Worm (Caenorhabditis elegans) whole organism, young adult: ENCODE results near the gene Y77E11A.23.
A peak's percentile ranks its signal among the peaks of the same experiment; 100 is the strongest.

Experiments used
- B0261.1 ChIP-seq: sonication (generic microtip); optimal IDR thresholded peaks from 2 replicates; lab custom pipeline; 2016; ENCODE audit warnings: mild to moderate bottlenecking, missing genetic modification characterization, moderate library complexity, missing compliant biosample characterization
- F10E7.11 ChIP-seq: sonication (generic microtip); optimal IDR thresholded peaks from 2 replicates; lab custom pipeline; 2017; ENCODE audit warnings: mild to moderate bottlenecking, missing genetic modification characterization, moderate library complexity, missing compliant biosample characterization
- F23B12.7 ChIP-seq: sonication (generic microtip); optimal IDR thresholded peaks from 2 replicates; lab custom pipeline; 2017; ENCODE audit warnings: missing genetic modification characterization, mild to moderate bottlenecking, missing compliant biosample characterization, antibody characterized with exemption, moderate library complexity; ENCODE audit not compliant: insufficient read depth
- F49E8.2 ChIP-seq: sonication (generic microtip); optimal IDR thresholded peaks from 3 replicates; lab custom pipeline; 2017; ENCODE audit warnings: missing genetic modification characterization, mild to moderate bottlenecking, missing compliant biosample characterization, antibody characterized with exemption, moderate library complexity; ENCODE audit not compliant: insufficient read depth
- K11D2.4 ChIP-seq: fragments of 200-800 bp; sonication (Bioruptor generic); IDR thresholded peaks from 2 replicates; pipeline ENCODE4 v1.3.6; 2022; ENCODE audit warnings: missing genetic modification reagents, missing genetic modification characterization, missing compliant biosample characterization
- Y53F4B.3 ChIP-seq: fragments of 200-800 bp; sonication (Bioruptor generic); IDR thresholded peaks from 2 replicates; pipeline ENCODE4 v1.3.6; 2022; ENCODE audit warnings: missing genetic modification reagents, missing genetic modification characterization, missing compliant biosample characterization
- Y53G8AR.9 ChIP-seq: fragments of 200-800 bp; sonication (Bioruptor generic); conservative IDR thresholded peaks from 2 replicates; pipeline ENCODE4 v1.3.6; 2022; ENCODE audit warnings: missing genetic modification reagents, missing genetic modification characterization, missing compliant biosample characterization
- Y56A3A.18 ChIP-seq: fragments of 200-800 bp; sonication (Bioruptor generic); IDR thresholded peaks from 2 replicates; pipeline ENCODE4 v1.3.6; 2022; ENCODE audit warnings: missing genetic modification reagents, missing genetic modification characterization, missing compliant biosample characterization
- Y79H2A.3 ChIP-seq: fragments of 200-800 bp; sonication (Bioruptor generic); conservative IDR thresholded peaks from 2 replicates; pipeline ENCODE4 v1.3.6; 2022; ENCODE audit warnings: missing genetic modification reagents, missing genetic modification characterization, missing compliant biosample characterization
- Y95B8A.8 ChIP-seq: fragments of 200-800 bp; sonication (Bioruptor generic); IDR thresholded peaks from 2 replicates; pipeline ENCODE4 v1.3.6; 2022; ENCODE audit warnings: missing genetic modification reagents, missing genetic modification characterization, missing compliant biosample characterization
- akir-1 ChIP-seq: fragments of 200-800 bp; sonication (Bioruptor generic); optimal IDR thresholded peaks from 2 replicates; lab custom pipeline; 2018; ENCODE audit warnings: mild to moderate bottlenecking, missing genetic modification characterization, moderate library complexity, missing compliant biosample characterization
- aptf-2 ChIP-seq: fragments of 200-800 bp; sonication (Bioruptor generic); conservative IDR thresholded peaks from 2 replicates; pipeline ENCODE4 v1.3.6; 2022; ENCODE audit warnings: missing genetic modification reagents, missing genetic modification characterization, missing compliant biosample characterization
- athp-1 ChIP-seq: sonication (generic microtip); optimal IDR thresholded peaks from 2 replicates; lab custom pipeline; 2017; ENCODE audit warnings: mild to moderate bottlenecking, missing genetic modification characterization, missing compliant biosample characterization
- attf-5 ChIP-seq: fragments of 200-800 bp; sonication (Bioruptor generic); optimal IDR thresholded peaks from 2 replicates; lab custom pipeline; 2018; ENCODE audit warnings: mild to moderate bottlenecking, missing genetic modification characterization, missing compliant biosample characterization
- cebp-1 ChIP-seq, 2 experiments: fragments of 200-800 bp in 1 of 2; sonication (Bioruptor generic) in 1 of 2; sonication (generic microtip) in 1 of 2; IDR thresholded peaks in 1 of 2; optimal IDR thresholded peaks in 1 of 2; 2 replicates each; pipeline versions ENCODE4 v1.3.6 to Lab custom; 2017 to 2022; ENCODE audit warnings: missing compliant biosample characterization in 2 of 2, missing genetic modification characterization in 2 of 2, mild to moderate bottlenecking in 1 of 2, missing genetic modification reagents in 1 of 2, moderate library complexity in 1 of 2
- cebp-2 ChIP-seq: fragments of 200-800 bp; sonication (Bioruptor generic); IDR thresholded peaks from 2 replicates; pipeline ENCODE4 v1.3.6; 2022; ENCODE audit warnings: missing genetic modification characterization, missing compliant biosample characterization
- ceh-79 ChIP-seq: sonication (generic microtip); optimal IDR thresholded peaks from 2 replicates; lab custom pipeline; 2017; ENCODE audit warnings: mild to moderate bottlenecking, missing genetic modification characterization, missing compliant biosample characterization
- chd-7 ChIP-seq: sonication (generic microtip); optimal IDR thresholded peaks from 2 replicates; lab custom pipeline; 2016; ENCODE audit warnings: mild to moderate bottlenecking, missing genetic modification characterization, moderate library complexity, missing compliant biosample characterization
- dpff-1 ChIP-seq: sonication (generic microtip); optimal IDR thresholded peaks from 2 replicates; lab custom pipeline; 2017; ENCODE audit warnings: mild to moderate bottlenecking, missing genetic modification characterization, missing compliant biosample characterization
- him-1 ChIP-seq: sonication (generic microtip); optimal IDR thresholded peaks from 2 replicates; lab custom pipeline; 2016; ENCODE audit warnings: missing genotype, missing genetic modification reagents, missing genetic modification characterization, missing compliant biosample characterization
- hlh-12 ChIP-seq: sonication (generic microtip); optimal IDR thresholded peaks from 2 replicates; lab custom pipeline; 2016; ENCODE audit warnings: missing genetic modification characterization, missing compliant biosample characterization
- hlh-26 ChIP-seq: fragments of 200-800 bp; sonication (Bioruptor generic); conservative IDR thresholded peaks from 2 replicates; pipeline ENCODE4 v1.3.6; 2022; ENCODE audit warnings: missing genetic modification reagents, missing genetic modification characterization, missing compliant biosample characterization
- lin-26 ChIP-seq: fragments of 200-800 bp; sonication (Bioruptor generic); IDR thresholded peaks from 2 replicates; pipeline ENCODE4 v1.3.6; 2022; ENCODE audit warnings: missing genetic modification reagents, missing genetic modification characterization, missing compliant biosample characterization
- lir-1 ChIP-seq: fragments of 200-800 bp; sonication (Bioruptor generic); conservative IDR thresholded peaks from 2 replicates; pipeline ENCODE4 v1.3.6; 2022; ENCODE audit warnings: missing genetic modification reagents, missing genetic modification characterization, missing compliant biosample characterization
- madf-3 ChIP-seq: fragments of 200-800 bp; sonication (Bioruptor generic); IDR thresholded peaks from 2 replicates; pipeline ENCODE4 v1.3.6; 2022; ENCODE audit warnings: missing genetic modification reagents, missing genetic modification characterization, missing compliant biosample characterization
- madf-6 ChIP-seq: fragments of 200-800 bp; sonication (Bioruptor generic); IDR thresholded peaks from 2 replicates; pipeline ENCODE4 v1.3.6; 2022; ENCODE audit warnings: missing genetic modification reagents, missing genetic modification characterization, missing compliant biosample characterization
- mxl-1 ChIP-seq: sonication (generic microtip); optimal IDR thresholded peaks from 2 replicates; lab custom pipeline; 2016; ENCODE audit warnings: missing genetic modification characterization, missing compliant biosample characterization
- nfyb-1 ChIP-seq: fragments of 200-800 bp; sonication (Bioruptor generic); IDR thresholded peaks from 2 replicates; pipeline ENCODE4 v1.3.6; 2022; ENCODE audit warnings: missing genetic modification reagents, missing genetic modification characterization, missing compliant biosample characterization
- nhr-179 ChIP-seq: sonication (generic microtip); optimal IDR thresholded peaks from 2 replicates; lab custom pipeline; 2016; ENCODE audit warnings: mild to moderate bottlenecking, missing genetic modification characterization, missing compliant biosample characterization
- nhr-27 ChIP-seq: fragments of 200-800 bp; sonication (Bioruptor generic); optimal IDR thresholded peaks from 2 replicates; lab custom pipeline; 2018; ENCODE audit warnings: mild to moderate bottlenecking, missing genetic modification characterization, moderate library complexity, missing compliant biosample characterization
- nhr-80 ChIP-seq: sonication (generic microtip); optimal IDR thresholded peaks from 2 replicates; lab custom pipeline; 2016; ENCODE audit warnings: missing genetic modification characterization, missing compliant biosample characterization
- nhr-90 ChIP-seq: sonication (generic microtip); optimal IDR thresholded peaks from 2 replicates; lab custom pipeline; 2016; ENCODE audit warnings: missing genotype, mild to moderate bottlenecking, missing genetic modification characterization, missing compliant biosample characterization
- pbrm-1 ChIP-seq: fragments of 200-800 bp; sonication (Bioruptor generic); IDR thresholded peaks from 2 replicates; pipeline ENCODE4 v1.3.6; 2022; ENCODE audit warnings: missing genetic modification reagents, missing genetic modification characterization, missing compliant biosample characterization
- pha-4 ChIP-seq: fragments of 150-350 bp; sonication (generic microtip); optimal IDR thresholded peaks from 2 replicates; lab custom pipeline; 2014; ENCODE audit warnings: missing biosample characterization, missing genetic modification reagents, missing genetic modification characterization
- rcor-1 ChIP-seq: fragments of 200-800 bp; sonication (Bioruptor generic); IDR thresholded peaks from 2 replicates; pipeline ENCODE4 v1.3.6; 2022; ENCODE audit warnings: missing genetic modification reagents, missing genetic modification characterization, missing compliant biosample characterization
- rec-8 ChIP-seq, 2 experiments: sonication (generic microtip); optimal IDR thresholded peaks; 2 replicates each; lab custom pipeline; 2016; ENCODE audit warnings: mild to moderate bottlenecking in 2 of 2, missing genetic modification characterization in 2 of 2, missing genetic modification reagents in 2 of 2, missing genotype in 2 of 2, missing biosample characterization in 1 of 2, missing compliant biosample characterization in 1 of 2, moderate library complexity in 1 of 2
- rpc-1 ChIP-seq, 2 experiments: fragments of 150-350 bp in 1 of 2; sonication (generic microtip) in 1 of 2; optimal IDR thresholded peaks; 2 replicates each; lab custom pipeline; 2014 to 2018; ENCODE audit warnings: missing biosample characterization in 1 of 2, missing genetic modification characterization in 1 of 2, missing genetic modification reagents in 1 of 2, missing genotype in 1 of 2
- snpc-1.1 ChIP-seq: sonication (generic microtip); optimal IDR thresholded peaks from 2 replicates; lab custom pipeline; 2017; ENCODE audit warnings: missing genetic modification characterization, mild to moderate bottlenecking, missing compliant biosample characterization, antibody characterized with exemption, moderate library complexity, missing genotype, missing genetic modification reagents; ENCODE audit not compliant: insufficient read depth
- somi-1 ChIP-seq: fragments of 200-800 bp; sonication (Bioruptor generic); optimal IDR thresholded peaks from 2 replicates; lab custom pipeline; 2018; ENCODE audit warnings: mild to moderate bottlenecking, missing genetic modification characterization, missing compliant biosample characterization
- tbp1 ChIP-seq: fragments of 200-800 bp; sonication (Bioruptor generic); optimal IDR thresholded peaks from 2 replicates; lab custom pipeline; 2018; ENCODE audit warnings: mild to moderate bottlenecking, missing genetic modification characterization, missing compliant biosample characterization
- unc-130 ChIP-seq: sonication (generic microtip); optimal IDR thresholded peaks from 2 replicates; lab custom pipeline; 2016; ENCODE audit warnings: missing genetic modification reagents, missing genetic modification characterization, missing compliant biosample characterization
- ztf-28 ChIP-seq: fragments of 200-800 bp; sonication (Bioruptor generic); IDR thresholded peaks from 2 replicates; pipeline ENCODE4 v1.3.6; 2022; ENCODE audit warnings: missing genetic modification reagents, missing genetic modification characterization, missing compliant biosample characterization
- ztf-6 ChIP-seq: fragments of 200-800 bp; sonication (Bioruptor generic); IDR thresholded peaks from 2 replicates; pipeline ENCODE4 v1.3.6; 2022; ENCODE audit warnings: missing genetic modification reagents, missing genetic modification characterization, missing compliant biosample characterization

Y77E11A.23 gene

ce11 chrIV:1430261-1430660 lies at the start of gene Y77E11A.23:
Y77E11A.23 (minus strand) TSS chrIV:1430367.
- no peak for TF ChIP-seq ceh-79 (tag; lab: Kevin White, UChicago)
- TF ChIP-seq madf-3 (GFP tag; lab: Robert Waterston, UW): no peak
- TF ChIP-seq snpc-1.1: no peak
- no peak for TF ChIP-seq nhr-179 (tag; lab: Kevin White, UChicago)
- no peak for TF ChIP-seq Y53G8AR.9
- TF ChIP-seq dpff-1 (tag; lab: Kevin White, UChicago): no peak
- no peak for TF ChIP-seq rcor-1
- no peak for TF ChIP-seq lin-26 (GFP tag; lab: Robert Waterston, UW)
- TF ChIP-seq lir-1 (GFP tag; lab: Robert Waterston, UW): no peak

- TF ChIP-seq B0261.1 (tag; lab: Kevin White, UChicago): peak; percentile 19
- TF ChIP-seq Y79H2A.3: no peak
- no peak for TF ChIP-seq cebp-1 (GFP tag; IDR thresholded peaks at IDR 0.05; lab: Robert Waterston, UW)
- TF ChIP-seq cebp-1 (tag; optimal IDR thresholded peaks at IDR 0.05; lab: Kevin White, UChicago): no peak
- TF ChIP-seq dpff-1 (tag; lab: Kevin White, UChicago): no peak
- no peak for TF ChIP-seq madf-3 (GFP tag; lab: Robert Waterston, UW)
- TF ChIP-seq Y95B8A.8 (GFP tag; lab: Robert Waterston, UW): no peak
- no peak for TF ChIP-seq nhr-179 (tag; lab: Kevin White, UChicago)
- no peak for TF ChIP-seq akir-1 (GFP tag; lab: Kevin White, UChicago)
- TF ChIP-seq him-1 (tag; lab: Kevin White, UChicago): no peak
- no peak for TF ChIP-seq rcor-1
- TF ChIP-seq F23B12.7: no peak
- TF ChIP-seq tbp1: peak; percentile 57
- no peak for TF ChIP-seq nhr-90 (tag; lab: Kevin White, UChicago)
- TF ChIP-seq somi-1 (GFP tag; lab: Kevin White, UChicago): no peak
- TF ChIP-seq ztf-28: no peak
- no peak for TF ChIP-seq pha-4 (tag; lab: Kevin White, UChicago)
- TF ChIP-seq unc-130 (GFP tag; lab: Kevin White, UChicago): no peak
- no peak for TF ChIP-seq ztf-6 (GFP tag; lab: Robert Waterston, UW)
- peak; percentile 13 for TF ChIP-seq rpc-1 (optimal IDR thresholded peaks at IDR 0.05; lab: Kevin White, UChicago)
- peak; percentile 54 for TF ChIP-seq rpc-1 (tag; optimal IDR thresholded peaks at IDR 0.05; lab: Kevin White, UChicago)
- no peak for TF ChIP-seq rec-8 (tag; optimal IDR thresholded peaks at IDR 0.05; lab: Kevin White, UChicago)
- TF ChIP-seq, all 124 proteins: peak for 3
Measured at ce11 chrIV:1478649-1479048, 48.5 kb upstream of the Y77E11A.23 start.

ce11 chrIV:1475009-1475408 lies 44.8 kb upstream of the Y77E11A.23 start, which contains the start of gene Y77E11A.12:
Y77E11A.12 (minus strand) TSS chrIV:1475109.
- TF ChIP-seq pbrm-1 (GFP tag; lab: Robert Waterston, UW) (no peak), attf-5 (GFP tag; lab: Kevin White, UChicago) (no peak), athp-1 (no peak), unc-130 (GFP tag; lab: Kevin White, UChicago) (no peak), F10E7.11 (tag; lab: Kevin White, UChicago) (no peak), Y53F4B.3 (no peak), nhr-27 (tag; lab: Kevin White, UChicago) (no peak), hlh-26 (no peak), hlh-12 (tag; lab: Kevin White, UChicago) (no peak), chd-7 (no peak), mxl-1 (tag; lab: Kevin White, UChicago) (no peak), nfyb-1 (no peak), aptf-2 (no peak), nhr-80 (tag; lab: Kevin White, UChicago) (no peak), K11D2.4 (GFP tag; lab: Robert Waterston, UW) (no peak), cebp-2 (GFP tag; lab: Robert Waterston, UW) (no peak), madf-6 (GFP tag; lab: Robert Waterston, UW) (no peak), Y56A3A.18 (GFP tag; lab: Robert Waterston, UW) (no peak), F49E8.2 (tag; lab: Kevin White, UChicago) (no peak)
